Fruit fly (Drosophila melanogaster) whole organism, adult: ENCODE data around the gene CG42300.

Experiments used
- CG11617 ChIP-seq: fragments of 200-800 bp; sonication (Bioruptor generic); optimal IDR thresholded peaks from 2 replicates; lab custom pipeline; 2017; ENCODE audit warnings: mild to moderate bottlenecking, missing biosample characterization, missing genetic modification reagents, missing genetic modification characterization
- CG14711 ChIP-seq: fragments of 200-800 bp; sonication (Bioruptor generic); optimal IDR thresholded peaks from 2 replicates; lab custom pipeline; 2018; ENCODE audit warnings: missing biosample characterization, mild to moderate bottlenecking, missing genetic modification characterization, moderate library complexity
- CG1620 ChIP-seq: fragments of 200-800 bp; sonication (Bioruptor generic); optimal IDR thresholded peaks from 2 replicates; lab custom pipeline; 2016; ENCODE audit warnings: missing biosample characterization, missing genetic modification characterization
- CG33017 ChIP-seq: fragments of 200-800 bp; sonication (Bioruptor generic); optimal IDR thresholded peaks from 2 replicates; lab custom pipeline; 2018; ENCODE audit warnings: missing biosample characterization, mild to moderate bottlenecking, missing genetic modification characterization, moderate library complexity
- CG5204 ChIP-seq: fragments of 200-800 bp; sonication (Bioruptor generic); optimal IDR thresholded peaks from 2 replicates; lab custom pipeline; 2016; ENCODE audit warnings: missing biosample characterization, missing genetic modification characterization
- CG7045 ChIP-seq: fragments of 200-800 bp; sonication (Bioruptor generic); optimal IDR thresholded peaks from 2 replicates; lab custom pipeline; 2017; ENCODE audit warnings: missing biosample characterization, mild to moderate bottlenecking, missing genetic modification characterization
- Clk ChIP-seq: fragments of 200-800 bp; sonication (Bioruptor generic); optimal IDR thresholded peaks from 2 replicates; lab custom pipeline; 2017; ENCODE audit warnings: missing biosample characterization, missing genetic modification characterization
- Mnt ChIP-seq: fragments of 200-800 bp; sonication (Bioruptor generic); optimal IDR thresholded peaks from 2 replicates; lab custom pipeline; 2016; ENCODE audit warnings: missing biosample characterization, mild to moderate bottlenecking, missing genetic modification characterization
- bab1 ChIP-seq: fragments of 200-800 bp; sonication (Bioruptor generic); optimal IDR thresholded peaks from 3 replicates; lab custom pipeline; 2019; ENCODE audit warnings: missing biosample characterization, mild to moderate bottlenecking, missing genetic modification characterization, moderate library complexity
- kay ChIP-seq: fragments of 200-800 bp; sonication (Bioruptor generic); peaks from one replicate; lab custom pipeline; 2016; ENCODE audit warnings: missing biosample characterization, missing genetic modification characterization, borderline replicate concordance
- ovo ChIP-seq: fragments of 200-800 bp; sonication (Bioruptor generic); optimal IDR thresholded peaks from 2 replicates; lab custom pipeline; 2016; ENCODE audit warnings: missing biosample characterization, missing genetic modification characterization
- pad ChIP-seq: fragments of 200-800 bp; sonication (Bioruptor generic); optimal IDR thresholded peaks from 3 replicates; lab custom pipeline; 2017; ENCODE audit warnings: missing biosample characterization, missing genetic modification characterization, mild to moderate bottlenecking, moderate library complexity, missing genetic modification reagents
- toe ChIP-seq: fragments of 200-800 bp; sonication (Bioruptor generic); optimal IDR thresholded peaks from 2 replicates; lab custom pipeline; 2016; ENCODE audit warnings: missing biosample characterization, missing genetic modification characterization

DNA sequence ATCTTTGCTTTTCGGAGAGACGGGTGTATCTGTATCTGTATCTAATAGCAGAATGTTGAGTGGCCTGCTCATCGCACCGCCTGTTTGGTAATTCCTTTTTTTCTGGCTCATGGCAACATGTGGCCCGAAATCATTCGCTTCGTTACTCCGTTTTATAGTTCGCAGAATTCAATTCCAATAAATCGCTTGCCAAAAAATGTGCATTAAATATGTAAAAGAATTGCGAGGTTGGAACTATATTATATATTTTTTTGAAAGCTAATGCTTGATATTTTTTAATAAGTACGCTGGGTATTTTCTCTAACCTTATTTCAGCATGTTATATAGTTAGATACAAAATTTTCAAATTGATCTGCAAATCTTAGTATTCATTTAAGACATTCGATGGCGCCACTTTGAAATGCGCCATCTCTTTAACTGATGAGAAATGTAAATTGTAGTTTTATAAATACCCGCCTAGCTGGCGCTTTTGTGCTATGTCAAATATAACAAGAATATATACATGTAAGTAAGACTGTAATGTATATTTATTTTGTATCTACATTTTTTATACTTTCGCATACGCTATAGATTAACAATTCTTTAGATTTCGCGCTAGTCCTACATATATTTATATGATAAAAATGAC lies 38.5 kb upstream of the CG42300 start:
- TF ChIP-seq pad (GFP tag; lab: Kevin White, UChicago) = no peak
- no peak for TF ChIP-seq CG7045
- peak; percentile 59 for TF ChIP-seq CG1620 (GFP tag; lab: Kevin White, UChicago)
- TF ChIP-seq toe (GFP tag; lab: Kevin White, UChicago) = no peak
- no peak for TF ChIP-seq kay (GFP tag; lab: Kevin White, UChicago)
- TF ChIP-seq ovo = no peak
- TF ChIP-seq Clk (GFP tag; lab: Kevin White, UChicago) = no peak
- TF ChIP-seq CG14711 (tag; lab: Kevin White, UChicago) = no peak
- no peak for TF ChIP-seq bab1 (GFP tag; lab: Kevin White, UChicago)
- no peak for TF ChIP-seq CG5204 (GFP tag; lab: Kevin White, UChicago)
- no peak for TF ChIP-seq CG33017
- TF ChIP-seq Mnt (GFP tag; lab: Kevin White, UChicago) = peak; percentile 4
- no peak for TF ChIP-seq CG11617
